Worm (Caenorhabditis elegans) whole organism, L4 larva: ENCODE data around the gene T16A1.2.

ENCODE experiments used
- D1046.2 ChIP-seq: fragments of 200-800 bp; sonication (Bioruptor generic); IDR thresholded peaks from 2 replicates; pipeline ENCODE4 v1.3.6; 2022; ENCODE audit warnings: missing genetic modification characterization, missing compliant biosample characterization
- F44E2.7 ChIP-seq: fragments of 200-800 bp; sonication (Bioruptor generic); IDR thresholded peaks from 2 replicates; pipeline ENCODE4 v2.1.2; 2022; ENCODE audit warnings: missing genetic modification characterization, missing compliant biosample characterization
- R02D3.7 ChIP-seq: fragments of 150-350 bp; sonication (generic microtip); optimal IDR thresholded peaks from 3 replicates; lab custom pipeline; 2014; ENCODE audit warnings: missing biosample characterization, missing genetic modification characterization
- Y48G9A.11 ChIP-seq: fragments of 200-800 bp; sonication (Bioruptor generic); IDR thresholded peaks from 2 replicates; pipeline ENCODE4 v1.3.6; 2022; ENCODE audit warnings: missing genetic modification reagents, missing genetic modification characterization, missing compliant biosample characterization
- ZK337.2 ChIP-seq: fragments of 200-800 bp; sonication (Bioruptor generic); IDR thresholded peaks from 2 replicates; pipeline ENCODE4 v1.3.6; 2022; ENCODE audit warnings: missing genetic modification reagents, missing genetic modification characterization, missing compliant biosample characterization
- aha-1 ChIP-seq: fragments of 150-350 bp; peaks from one replicate; lab custom pipeline; 2014; ENCODE audit warnings: missing biosample characterization, missing genetic modification characterization
- ama-1 ChIP-seq: fragments of 150-350 bp; optimal IDR thresholded peaks from 2 replicates; lab custom pipeline; 2014; ENCODE audit warnings: inconsistent platforms, mixed read lengths
- attf-4 ChIP-seq: sonication (generic microtip); optimal IDR thresholded peaks from 3 replicates; lab custom pipeline; 2017; ENCODE audit warnings: missing biosample characterization, missing genetic modification characterization
- ceh-20 ChIP-seq: fragments of 200-800 bp; sonication (Bioruptor generic); IDR thresholded peaks from 2 replicates; pipeline ENCODE4 v1.3.6; 2022; ENCODE audit warnings: missing genetic modification reagents, missing genetic modification characterization, missing compliant biosample characterization
- ceh-32 ChIP-seq: sonication (generic microtip); optimal IDR thresholded peaks from 2 replicates; lab custom pipeline; 2016; ENCODE audit warnings: mild to moderate bottlenecking, missing genetic modification characterization, missing compliant biosample characterization; ENCODE audit not compliant: poor library complexity
- ceh-62 ChIP-seq: sonication (generic microtip); optimal IDR thresholded peaks from 2 replicates; lab custom pipeline; 2017; ENCODE audit warnings: missing biosample characterization, missing genetic modification characterization
- daf-12 ChIP-seq: fragments of 150-350 bp; optimal IDR thresholded peaks from 2 replicates; lab custom pipeline; 2014; ENCODE audit warnings: missing biosample characterization, missing genetic modification reagents, missing genetic modification characterization
- daf-16 ChIP-seq, 3 experiments: sonication (generic microtip); optimal IDR thresholded peaks; 2 replicates each; lab custom pipeline; 2016 to 2017; ENCODE audit warnings: missing genetic modification characterization in 3 of 3, missing genetic modification reagents in 3 of 3, mild to moderate bottlenecking in 2 of 3, missing compliant biosample characterization in 2 of 3, missing biosample characterization in 1 of 3, moderate library complexity in 1 of 3
- daf-19 ChIP-seq: fragments of 200-800 bp; sonication (Bioruptor generic); conservative IDR thresholded peaks from 2 replicates; pipeline ENCODE4 v1.3.6; 2022; ENCODE audit warnings: missing genetic modification characterization, missing compliant biosample characterization
- dmd-6 ChIP-seq: fragments of 200-800 bp; sonication (Bioruptor generic); IDR thresholded peaks from 2 replicates; pipeline ENCODE4 v1.3.6; 2022; ENCODE audit warnings: missing genetic modification reagents, missing genetic modification characterization, missing compliant biosample characterization
- dmd-8 ChIP-seq: fragments of 200-800 bp; sonication (Bioruptor generic); IDR thresholded peaks from 2 replicates; pipeline ENCODE4 v1.3.6; 2022; ENCODE audit warnings: missing genetic modification characterization, missing compliant biosample characterization
- gei-8 ChIP-seq: fragments of 200-800 bp; sonication (Bioruptor generic); optimal IDR thresholded peaks from 2 replicates; lab custom pipeline; 2018; ENCODE audit warnings: mild to moderate bottlenecking, missing genetic modification characterization, missing compliant biosample characterization
- hlh-30 ChIP-seq: sonication (generic microtip); optimal IDR thresholded peaks from 2 replicates; lab custom pipeline; 2017; ENCODE audit warnings: antibody characterized with exemption, mild to moderate bottlenecking, missing genetic modification characterization, missing compliant biosample characterization; ENCODE audit not compliant: insufficient read depth
- lim-7 ChIP-seq: fragments of 200-800 bp; sonication (Bioruptor generic); IDR thresholded peaks from 2 replicates; pipeline ENCODE4 v1.3.6; 2022; ENCODE audit warnings: missing genetic modification characterization, missing compliant biosample characterization
- lin-1 ChIP-seq: fragments of 200-800 bp; sonication (Bioruptor generic); IDR thresholded peaks from 2 replicates; pipeline ENCODE4 v1.3.6; 2022; ENCODE audit warnings: missing genetic modification reagents, missing genetic modification characterization, missing compliant biosample characterization
- lin-13 ChIP-seq: fragments of 150-350 bp; optimal IDR thresholded peaks from 2 replicates; lab custom pipeline; 2014; ENCODE audit warnings: missing biosample characterization, missing genetic modification reagents, missing genetic modification characterization
- lin-29 ChIP-seq: fragments of 200-800 bp; sonication (Bioruptor generic); IDR thresholded peaks from 2 replicates; pipeline ENCODE4 v1.3.6; 2022; ENCODE audit warnings: missing genetic modification reagents, missing genetic modification characterization, missing compliant biosample characterization
- lin-38 ChIP-seq: fragments of 200-800 bp; sonication (Bioruptor generic); IDR thresholded peaks from 2 replicates; pipeline ENCODE4 v1.3.6; 2022; ENCODE audit warnings: missing genetic modification reagents, missing genetic modification characterization, missing compliant biosample characterization
- madf-5 ChIP-seq, 2 experiments: fragments of 200-800 bp; sonication (Bioruptor generic); IDR thresholded peaks; 2 replicates each; pipeline ENCODE4 v1.3.6; 2022; ENCODE audit warnings: missing compliant biosample characterization in 2 of 2, missing genetic modification characterization in 2 of 2
- mes-2 ChIP-seq: sonication (generic microtip); optimal IDR thresholded peaks from 2 replicates; lab custom pipeline; 2016; ENCODE audit warnings: missing genotype, mild to moderate bottlenecking, missing genetic modification characterization, missing compliant biosample characterization; ENCODE audit not compliant: poor library complexity, severe bottlenecking
- nhr-10 ChIP-seq: fragments of 150-350 bp; optimal IDR thresholded peaks from 2 replicates; lab custom pipeline; 2014; ENCODE audit warnings: missing biosample characterization, missing genetic modification characterization
- nhr-111 ChIP-seq: fragments of 200-800 bp; sonication (Bioruptor generic); optimal IDR thresholded peaks from 2 replicates; lab custom pipeline; 2018; ENCODE audit warnings: mild to moderate bottlenecking, missing genetic modification characterization, missing compliant biosample characterization
- nhr-25 ChIP-seq: sonication (generic microtip); optimal IDR thresholded peaks from 2 replicates; lab custom pipeline; 2017; ENCODE audit warnings: missing genetic modification characterization, mild to moderate bottlenecking, missing compliant biosample characterization, antibody characterized with exemption, moderate library complexity, borderline replicate concordance; ENCODE audit not compliant: insufficient read depth
- nhr-6 ChIP-seq: fragments of 150-350 bp; optimal IDR thresholded peaks from 2 replicates; lab custom pipeline; 2014; ENCODE audit warnings: missing biosample characterization, missing genetic modification characterization
- nhr-76 ChIP-seq: fragments of 150-350 bp; optimal IDR thresholded peaks from 2 replicates; lab custom pipeline; 2014; ENCODE audit warnings: missing biosample characterization, missing genetic modification characterization
- php-3 ChIP-seq: fragments of 200-800 bp; sonication (Bioruptor generic); IDR thresholded peaks from 2 replicates; pipeline ENCODE4 v1.3.6; 2022; ENCODE audit warnings: missing genetic modification reagents, missing genetic modification characterization, missing compliant biosample characterization
- rbr-2 ChIP-seq: sonication (generic microtip); optimal IDR thresholded peaks from 2 replicates; lab custom pipeline; 2016; ENCODE audit warnings: missing genotype, missing genetic modification characterization, missing compliant biosample characterization
- skn-1 ChIP-seq: fragments of 150-350 bp; optimal IDR thresholded peaks from 2 replicates; lab custom pipeline; 2014; ENCODE audit warnings: missing biosample characterization, missing genetic modification characterization
- spr-1 ChIP-seq: sonication (generic microtip); optimal IDR thresholded peaks from 2 replicates; lab custom pipeline; 2016; ENCODE audit warnings: mild to moderate bottlenecking, missing genetic modification characterization, missing compliant biosample characterization
- unc-62 ChIP-seq, 3 experiments: fragments of 150-350 bp in 1 of 3; sonication (generic microtip); optimal IDR thresholded peaks in 2 of 3; peaks in 1 of 3; 1 replicate in 1 of 3; 2 replicates in 2 of 3; lab custom pipeline; 2014 to 2017; ENCODE audit warnings: missing biosample characterization in 3 of 3, missing genetic modification characterization in 3 of 3, missing genetic modification reagents in 3 of 3, missing genotype in 1 of 3
- zag-1 ChIP-seq: fragments of 150-350 bp; optimal IDR thresholded peaks from 2 replicates; lab custom pipeline; 2014; ENCODE audit warnings: missing biosample characterization, missing genetic modification characterization
- zip-2 ChIP-seq: fragments of 150-350 bp; optimal IDR thresholded peaks from 2 replicates; lab custom pipeline; 2014; ENCODE audit warnings: missing biosample characterization, missing genetic modification characterization
- ztf-11 ChIP-seq: fragments of 150-350 bp; optimal IDR thresholded peaks from 2 replicates; lab custom pipeline; 2014; ENCODE audit warnings: missing biosample characterization, missing genetic modification characterization

T16A1.2 gene

DNA sequence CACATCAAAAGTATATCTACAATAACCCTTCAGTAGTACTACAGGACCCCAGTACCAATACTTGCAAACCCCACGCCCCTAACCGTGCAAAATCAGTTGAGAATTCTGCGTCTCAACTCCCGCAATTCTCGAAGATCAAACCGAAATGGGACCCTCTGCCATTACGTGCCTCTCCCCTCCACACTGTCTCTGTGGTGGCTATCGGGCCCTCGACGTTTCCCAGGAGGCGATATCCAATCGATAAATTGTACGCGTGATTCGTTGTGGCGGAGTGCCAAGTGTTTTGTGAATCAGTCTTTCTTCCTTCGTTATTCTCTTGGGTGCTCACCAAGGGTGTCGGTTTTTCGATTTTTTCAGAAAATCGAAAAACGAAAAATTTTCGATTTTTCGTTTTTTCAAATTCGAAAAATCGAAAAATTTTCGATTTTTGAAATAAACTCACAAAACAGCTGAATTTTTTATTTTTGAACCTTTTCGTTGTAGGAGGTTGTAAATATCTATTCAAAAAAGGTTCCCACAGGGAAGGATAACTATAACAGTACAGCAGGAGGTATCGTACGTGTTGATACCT is 27.9 kb upstream of the T16A1.2 start, which contains the start of gene F07E5.12:
TSS of gene F07E5.12 (plus strand) at position 521 of the 571 bp plus-strand sequence.
- TF ChIP-seq aha-1 (tag; lab: Kevin White, UChicago) = peak; percentile 23

ce11 chrII:2071429-2071828 is 24.0 kb upstream of the T16A1.2 start, which contains the start of gene F07E5.7:
TSS of gene F07E5.7 (minus strand) at chrII:2071529.
- no peak for TF ChIP-seq php-3
- no peak for TF ChIP-seq hlh-30 (tag; lab: Kevin White, UChicago)
- TF ChIP-seq lim-7 (GFP tag; lab: Robert Waterston, UW) = no peak
- TF ChIP-seq F44E2.7 (GFP tag; lab: Robert Waterston, UW) = no peak
- TF ChIP-seq nhr-10 (tag; lab: Kevin White, UChicago) = no peak
- no peak for TF ChIP-seq nhr-6
- TF ChIP-seq lin-1 = no peak
- no peak for TF ChIP-seq spr-1
- no peak for TF ChIP-seq ztf-11 (tag; lab: Kevin White, UChicago)
- TF ChIP-seq lin-38 = no peak

DNA sequence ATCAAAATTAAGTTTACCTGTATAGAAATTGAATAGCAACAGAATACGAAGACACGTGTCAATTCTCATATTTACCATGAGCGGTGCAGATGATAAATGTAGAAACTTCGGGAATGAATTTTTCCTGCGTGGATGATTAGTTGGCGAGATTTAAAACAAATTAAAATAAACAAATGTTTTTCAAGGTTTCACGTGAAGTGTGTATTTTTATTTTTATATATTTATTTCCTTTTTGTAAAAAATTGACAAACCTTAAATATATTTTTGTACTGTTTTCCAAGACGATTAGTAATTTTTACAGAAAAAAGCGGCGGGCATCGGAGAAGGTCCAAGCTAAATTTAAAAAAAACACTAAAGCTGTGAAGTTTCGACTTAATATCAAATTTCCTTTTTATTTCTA is 19.9 kb upstream of the T16A1.2 start, which contains the start of gene F07E5.8:
TSS of gene F07E5.8 (minus strand) at position 101 of the 400 bp plus-strand sequence.
- TF ChIP-seq ceh-20 (GFP tag; lab: Robert Waterston, UW) (no peak), ama-1 (lab: Kevin White, UChicago) (no peak), zag-1 (no peak), zip-2 (no peak), nhr-76 (tag; lab: Kevin White, UChicago) (no peak), mes-2 (no peak), ceh-62 (no peak), D1046.2 (no peak), daf-12 (tag; lab: Kevin White, UChicago) (no peak), ceh-32 (tag; lab: Kevin White, UChicago) (no peak), nhr-111 (GFP tag; lab: Kevin White, UChicago) (no peak), Y48G9A.11 (GFP tag; lab: Robert Waterston, UW) (no peak)

DNA sequence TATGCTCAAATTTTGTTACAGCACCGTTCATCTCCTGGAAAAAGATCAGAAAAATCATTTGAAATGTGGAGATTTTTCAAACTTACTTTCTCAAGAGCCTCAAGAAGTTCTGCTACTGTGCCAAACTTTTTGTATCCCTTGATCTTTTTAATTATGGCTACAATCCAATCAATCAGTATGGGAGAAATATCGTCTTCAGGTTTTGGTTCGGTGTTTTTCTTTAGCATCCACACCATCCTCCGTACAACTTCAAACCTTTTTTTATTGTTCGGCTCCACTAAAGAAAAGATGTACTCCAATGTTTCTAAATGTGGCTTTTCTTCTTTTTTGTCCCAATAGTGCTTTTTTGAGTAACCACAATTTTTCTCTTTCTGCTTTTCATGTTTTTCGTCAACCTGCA is 18.9 kb upstream of the T16A1.2 start:
- TF ChIP-seq unc-62 (GFP tag; optimal IDR thresholded peaks at IDR 0.05 in 1 of 2; lab: Kevin White, UChicago) (peak in 1 of 2 experiments; percentile 95), unc-62 (tag; optimal IDR thresholded peaks at IDR 0.05; lab: Kevin White, UChicago) (no peak), lin-38 (no peak)

ce11 chrII:2080425-2080824 is 15.0 kb upstream of the T16A1.2 start, which contains the start of gene F07E5.9:
TSS of gene F07E5.9 (minus strand) at chrII:2080525.
- TF ChIP-seq lin-29 (GFP tag; lab: Robert Waterston, UW) (no peak), skn-1 (tag; lab: Kevin White, UChicago) (no peak), daf-16 (GFP tag; optimal IDR thresholded peaks at IDR 0.05; lab: Kevin White, UChicago) (no peak), daf-16 (tag; optimal IDR thresholded peaks at IDR 0.05; lab: Kevin White, UChicago) (no peak), dmd-6 (no peak), madf-5 (GFP tag; IDR thresholded peaks at IDR 0.05; lab: Robert Waterston, UW) (no peak), unc-62 (GFP tag; optimal IDR thresholded peaks at IDR 0.05 in 1 of 2; lab: Kevin White, UChicago) (no peak), unc-62 (tag; optimal IDR thresholded peaks at IDR 0.05; lab: Kevin White, UChicago) (no peak), php-3 (no peak), R02D3.7 (tag; lab: Kevin White, UChicago) (no peak)

DNA sequence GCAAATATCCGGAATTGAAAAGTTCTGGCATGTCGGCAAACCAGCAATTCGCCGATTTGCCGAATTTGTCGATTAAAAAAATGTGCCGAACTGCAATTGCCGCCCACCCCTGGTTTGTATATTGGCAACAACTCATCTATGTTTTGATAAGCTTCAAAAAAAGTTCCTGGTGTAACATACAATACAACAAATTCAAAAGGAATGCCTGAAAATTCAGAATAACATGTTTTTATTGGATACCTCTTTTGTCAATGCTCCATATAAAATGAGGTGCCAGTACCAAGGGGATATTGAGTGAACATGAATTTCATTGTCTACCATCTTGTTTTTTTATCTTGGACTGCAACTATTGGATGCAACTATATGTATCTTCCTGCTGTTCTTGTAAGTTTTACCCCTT is 14.1 kb upstream of the T16A1.2 start, which contains the start of gene T16A1.4:
TSS of gene T16A1.4 (plus strand) at position 301 of the 400 bp plus-strand sequence.
- TF ChIP-seq nhr-25 (no peak), dmd-8 (GFP tag; lab: Robert Waterston, UW) (no peak), gei-8 (GFP tag; lab: Kevin White, UChicago) (no peak), php-3 (no peak), lin-13 (no peak), R02D3.7 (tag; lab: Kevin White, UChicago) (no peak), ZK337.2 (GFP tag; lab: Robert Waterston, UW) (no peak), attf-4 (tag; lab: Kevin White, UChicago) (no peak), rbr-2 (tag; lab: Kevin White, UChicago) (no peak), daf-19 (GFP tag; lab: Robert Waterston, UW) (no peak)
